Worm (Caenorhabditis elegans) whole organism, midembryonic: ENCODE measurements around the gene gst-27.
"Not testable (repeated sequence)": the region's sequence is repeated elsewhere in the genome, so short reads cannot be mapped to it uniquely, and the experiment has no call there.

Experiments used
- cog-1 ChIP-seq: sonication (generic microtip); optimal IDR thresholded peaks from 2 replicates; lab custom pipeline; 2016; ENCODE audit warnings: missing genetic modification characterization, missing compliant biosample characterization
- flt-1 ChIP-seq: fragments of 200-800 bp; sonication (Bioruptor generic); IDR thresholded peaks from 2 replicates; pipeline ENCODE4 v1.3.6; 2022; ENCODE audit warnings: missing genetic modification characterization, missing compliant biosample characterization
- med-1 ChIP-seq: sonication (generic microtip); optimal IDR thresholded peaks from 2 replicates; lab custom pipeline; 2017; ENCODE audit warnings: missing genetic modification characterization, mild to moderate bottlenecking, missing compliant biosample characterization, antibody characterized with exemption, missing genetic modification reagents; ENCODE audit not compliant: insufficient read depth
- ref-1 ChIP-seq: fragments of 200-800 bp; sonication (Bioruptor generic); conservative IDR thresholded peaks from 2 replicates; pipeline ENCODE4 v1.3.6; 2022; ENCODE audit warnings: missing genetic modification reagents, missing genetic modification characterization, missing compliant biosample characterization
- tab-1 ChIP-seq: fragments of 200-800 bp; sonication (Bioruptor generic); IDR thresholded peaks from 2 replicates; pipeline ENCODE4 v1.3.6; 2022; ENCODE audit warnings: missing genetic modification characterization, missing compliant biosample characterization
- ztf-29 ChIP-seq: fragments of 200-800 bp; sonication (Bioruptor generic); IDR thresholded peaks from 2 replicates; pipeline ENCODE4 v1.3.6; 2022; ENCODE audit warnings: missing genetic modification reagents, missing genetic modification characterization, missing compliant biosample characterization

ce11 chrII:15140881-15141280 lies 24.6 kb downstream of the gst-27 start, which contains the start of gene Y53F4B.26:
- TF ChIP-seq ztf-29; flt-1 (GFP tag; lab: Robert Waterston, UW); med-1 (GFP tag; lab: Kevin White, UChicago); cog-1 (tag; lab: Kevin White, UChicago); tab-1 (GFP tag; lab: Robert Waterston, UW); ref-1 (GFP tag; lab: Robert Waterston, UW): not testable (repeated sequence)
